Worm (Caenorhabditis elegans): ENCODE measurements around the gene srz-105.

DNA sequence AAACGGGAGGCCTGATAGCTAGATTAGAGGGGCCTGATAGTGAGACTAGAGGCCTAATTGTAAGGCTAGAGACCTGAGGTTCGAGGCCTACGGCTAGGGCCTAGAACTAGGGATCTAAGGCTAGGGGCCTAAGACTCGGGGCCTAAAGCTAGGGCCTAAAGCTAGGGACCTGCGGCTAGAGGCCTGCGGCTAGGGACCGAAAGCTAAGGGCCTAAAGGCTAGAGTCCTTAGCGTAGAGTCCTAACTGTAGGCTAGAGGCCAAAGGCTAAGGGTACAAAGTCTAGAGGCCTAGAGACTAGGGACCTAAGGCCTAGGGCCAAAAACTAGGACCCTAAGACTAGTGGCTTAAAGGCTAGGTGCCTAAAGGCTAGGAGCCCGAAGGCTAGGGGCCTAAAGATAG, 8.4 kb downstream of the srz-105 start:
- TF ChIP-seq ztf-11 (tag; optimal IDR thresholded peaks at IDR 0.05) (no peak), F16B12.6 (tag; optimal IDR thresholded peaks at IDR 0.05) (no peak), fkh-10 (GFP tag; optimal IDR thresholded peaks at IDR 0.05) (no peak), mdl-1 (tag; optimal IDR thresholded peaks at IDR 0.05) (no peak), mab-9 (GFP tag; IDR thresholded peaks at IDR 0.05) (no peak), snpc-4 (tag; optimal IDR thresholded peaks at IDR 0.05) (no peak), mep-1 (tag; optimal IDR thresholded peaks at IDR 0.05) (no peak)

Data from whole organism, L1 larva.